Fruit fly (Drosophila melanogaster) whole organism, embryonic: ENCODE results near the gene CG17801.
A peak's percentile ranks its signal among the peaks of the same experiment; 100 is the strongest.

Experiments used
- Aef1 ChIP-seq: fragments of 200-800 bp; sonication (Bioruptor generic); IDR thresholded peaks from 3 replicates; pipeline ENCODE4 v1.3.6; 2022; ENCODE audit warnings: missing biosample characterization, missing genetic modification characterization
- BEAF-32 ChIP-seq: fragments of 200-800 bp; sonication (Bioruptor generic); optimal IDR thresholded peaks from 3 replicates; lab custom pipeline; 2017; ENCODE audit warnings: missing biosample characterization, missing genetic modification characterization, mild to moderate bottlenecking, moderate library complexity, missing genetic modification reagents
- CG11560 ChIP-seq: fragments of 200-800 bp; sonication (Bioruptor generic); IDR thresholded peaks from 3 replicates; pipeline ENCODE4 v1.3.6; 2022; ENCODE audit warnings: missing biosample characterization, missing genetic modification characterization
- CG12104 ChIP-seq: fragments of 200-800 bp; sonication (Bioruptor generic); optimal IDR thresholded peaks from 3 replicates; lab custom pipeline; 2016; ENCODE audit warnings: missing biosample characterization, missing genetic modification characterization
- CG12391 ChIP-seq: fragments of 200-800 bp; sonication (Bioruptor generic); optimal IDR thresholded peaks from 3 replicates; lab custom pipeline; 2018; ENCODE audit warnings: missing biosample characterization, mild to moderate bottlenecking, missing genetic modification characterization, moderate library complexity
- CG13123 ChIP-seq: fragments of 200-800 bp; sonication (Bioruptor generic); optimal IDR thresholded peaks from 2 replicates; lab custom pipeline; 2016; ENCODE audit warnings: missing biosample characterization, missing genetic modification characterization
- CG17186 ChIP-seq: fragments of 200-800 bp; sonication (Bioruptor generic); optimal IDR thresholded peaks from 3 replicates; lab custom pipeline; 2017; ENCODE audit warnings: missing biosample characterization, missing genetic modification reagents, missing genetic modification characterization
- CG17328 ChIP-seq: fragments of 200-800 bp; sonication (Bioruptor generic); IDR thresholded peaks from 2 replicates; pipeline ENCODE4 v1.3.6; 2022; ENCODE audit warnings: missing biosample characterization, missing genetic modification characterization
- CG18476 ChIP-seq: fragments of 200-800 bp; sonication (Bioruptor generic); optimal IDR thresholded peaks from 2 replicates; lab custom pipeline; 2016; ENCODE audit warnings: missing biosample characterization, mild to moderate bottlenecking, missing genetic modification characterization
- CG18599 ChIP-seq: fragments of 200-800 bp; sonication (Bioruptor generic); optimal IDR thresholded peaks from 3 replicates; lab custom pipeline; 2017; ENCODE audit warnings: missing biosample characterization, missing genetic modification characterization, mild to moderate bottlenecking, moderate library complexity, missing genetic modification reagents
- CG32532 ChIP-seq: fragments of 200-800 bp; sonication (Bioruptor generic); IDR thresholded peaks from 2 replicates; pipeline ENCODE4 v1.3.6; 2022; ENCODE audit warnings: missing biosample characterization, missing genetic modification characterization
- CG32767 ChIP-seq: fragments of 200-800 bp; sonication (Bioruptor generic); IDR thresholded peaks from 2 replicates; pipeline ENCODE4 v1.3.6; 2022; ENCODE audit warnings: missing biosample characterization, missing genetic modification characterization
- CG3847 ChIP-seq: fragments of 200-800 bp; sonication (Bioruptor generic); IDR thresholded peaks from 2 replicates; pipeline ENCODE4 v1.3.6; 2022; ENCODE audit warnings: missing biosample characterization, missing genetic modification characterization
- CG3995 ChIP-seq: fragments of 200-800 bp; sonication (Bioruptor generic); optimal IDR thresholded peaks from 3 replicates; lab custom pipeline; 2016; ENCODE audit warnings: missing biosample characterization, missing genetic modification characterization
- CG5953 ChIP-seq: fragments of 200-800 bp; sonication (Bioruptor generic); IDR thresholded peaks from 2 replicates; pipeline ENCODE4 v1.3.6; 2022; ENCODE audit warnings: missing biosample characterization, missing genetic modification characterization
- CG7928 ChIP-seq: fragments of 200-800 bp; sonication (Bioruptor generic); optimal IDR thresholded peaks from 2 replicates; lab custom pipeline; 2017; ENCODE audit warnings: missing biosample characterization, mild to moderate bottlenecking, missing genetic modification characterization
- CG8359 ChIP-seq: fragments of 200-800 bp; sonication (Bioruptor generic); optimal IDR thresholded peaks from 2 replicates; lab custom pipeline; 2017; ENCODE audit warnings: missing biosample characterization, mild to moderate bottlenecking, missing genetic modification characterization, borderline replicate concordance
- CG9215 ChIP-seq: fragments of 200-800 bp; sonication (Bioruptor generic); IDR thresholded peaks from 2 replicates; pipeline ENCODE4 v1.3.6; 2022; ENCODE audit warnings: missing biosample characterization, missing genetic modification characterization
- CG9727 ChIP-seq: fragments of 200-800 bp; sonication (Bioruptor generic); optimal IDR thresholded peaks from 3 replicates; lab custom pipeline; 2017; ENCODE audit warnings: missing biosample characterization, mild to moderate bottlenecking, missing genetic modification characterization
- CG9797 ChIP-seq: fragments of 200-800 bp; sonication (Bioruptor generic); optimal IDR thresholded peaks from 3 replicates; lab custom pipeline; 2018; ENCODE audit warnings: missing biosample characterization, mild to moderate bottlenecking, missing genetic modification characterization
- Camta ChIP-seq: fragments of 200-800 bp; sonication (Bioruptor generic); optimal IDR thresholded peaks from 2 replicates; lab custom pipeline; 2016; ENCODE audit warnings: missing biosample characterization, missing genetic modification characterization
- D19A ChIP-seq: fragments of 200-800 bp; optimal IDR thresholded peaks from 3 replicates; lab custom pipeline; 2019; ENCODE audit warnings: missing biosample characterization, mild to moderate bottlenecking, missing genetic modification characterization, moderate library complexity
- Doc2 ChIP-seq: fragments of 200-800 bp; sonication (Bioruptor generic); IDR thresholded peaks from 2 replicates; pipeline ENCODE4 v1.3.6; 2022; ENCODE audit warnings: missing biosample characterization, missing genetic modification characterization
- HLH3B ChIP-seq: fragments of 200-800 bp; sonication (Bioruptor generic); IDR thresholded peaks from 2 replicates; pipeline ENCODE4 v1.3.6; 2022; ENCODE audit warnings: missing biosample characterization, missing genetic modification characterization
- Hr3 ChIP-seq: fragments of 200-800 bp; sonication (Bioruptor generic); optimal IDR thresholded peaks from 3 replicates; lab custom pipeline; 2016; ENCODE audit warnings: missing biosample characterization, missing genetic modification characterization
- Hsf ChIP-seq: fragments of 200-800 bp; sonication (Bioruptor generic); optimal IDR thresholded peaks from 3 replicates; lab custom pipeline; 2016; ENCODE audit warnings: missing biosample characterization, missing genetic modification characterization
- Lhr ChIP-seq: fragments of 200-800 bp; sonication (Bioruptor generic); optimal IDR thresholded peaks from 3 replicates; lab custom pipeline; 2017; ENCODE audit warnings: mild to moderate bottlenecking, missing biosample characterization, missing genetic modification reagents, missing genetic modification characterization
- MESR4 ChIP-seq: fragments of 200-800 bp; sonication (Bioruptor generic); optimal IDR thresholded peaks from 2 replicates; lab custom pipeline; 2018; ENCODE audit warnings: missing biosample characterization, mild to moderate bottlenecking, missing genetic modification characterization, moderate library complexity
- MTF-1 ChIP-seq: fragments of 200-800 bp; sonication (Bioruptor generic); optimal IDR thresholded peaks from 2 replicates; lab custom pipeline; 2018; ENCODE audit warnings: missing biosample characterization, mild to moderate bottlenecking, missing genetic modification characterization, borderline replicate concordance
- Mad ChIP-seq: fragments of 200-800 bp; sonication (Bioruptor generic); optimal IDR thresholded peaks from 2 replicates; lab custom pipeline; 2016; ENCODE audit warnings: missing biosample characterization, missing genetic modification characterization
- Meics ChIP-seq: fragments of 200-800 bp; sonication (Bioruptor generic); optimal IDR thresholded peaks from 2 replicates; lab custom pipeline; 2017; ENCODE audit warnings: missing biosample characterization, mild to moderate bottlenecking, missing genetic modification characterization
- Ptx1 ChIP-seq: fragments of 200-800 bp; sonication (Bioruptor generic); IDR thresholded peaks from 2 replicates; pipeline ENCODE4 v1.3.6; 2022; ENCODE audit warnings: missing biosample characterization, missing genetic modification characterization
- Six4 ChIP-seq: fragments of 200-800 bp; sonication (Bioruptor generic); optimal IDR thresholded peaks from 2 replicates; lab custom pipeline; 2016; ENCODE audit warnings: missing biosample characterization, missing genetic modification characterization
- Stat92E ChIP-seq, 3 experiments: fragments of >200 bp in 2 of 3; fragments of 200-800 bp in 1 of 3; sonication (Bioruptor generic) in 1 of 3; optimal IDR thresholded peaks; 2 replicates each; lab custom pipeline; 2017 to 2019; ENCODE audit warnings: missing biosample characterization in 3 of 3, missing genetic modification characterization in 3 of 3, mild to moderate bottlenecking in 1 of 3, moderate library complexity in 1 of 3
- TFAM ChIP-seq: fragments of 200-800 bp; sonication (Bioruptor generic); optimal IDR thresholded peaks from 2 replicates; lab custom pipeline; 2017; ENCODE audit warnings: missing biosample characterization, missing genetic modification characterization, inconsistent platforms
- amos ChIP-seq: fragments of 200-800 bp; sonication (Bioruptor generic); IDR thresholded peaks from 2 replicates; pipeline ENCODE4 v1.3.6; 2022; ENCODE audit warnings: missing biosample characterization, missing genetic modification characterization; ENCODE audit not compliant: partially characterized antibody
- aop ChIP-seq: fragments of 200-800 bp; sonication (Bioruptor generic); IDR thresholded peaks from 2 replicates; pipeline ENCODE4 v1.3.6; 2022; ENCODE audit warnings: missing biosample characterization, missing genetic modification characterization
- ap ChIP-seq: fragments of 200-800 bp; sonication (Bioruptor generic); IDR thresholded peaks from 2 replicates; pipeline ENCODE4 v1.3.6; 2022; ENCODE audit warnings: missing biosample characterization, missing genetic modification characterization
- dmrt99B ChIP-seq: fragments of 200-800 bp; sonication (Bioruptor generic); optimal IDR thresholded peaks from 2 replicates; lab custom pipeline; 2018; ENCODE audit warnings: missing biosample characterization, mild to moderate bottlenecking, missing genetic modification characterization, moderate library complexity
- ewg ChIP-seq: fragments of 200-800 bp; sonication (Bioruptor generic); optimal IDR thresholded peaks from 3 replicates; lab custom pipeline; 2017; ENCODE audit warnings: mild to moderate bottlenecking, missing biosample characterization, missing genetic modification reagents, missing genetic modification characterization
- gcm ChIP-seq: fragments of 200-800 bp; sonication (Bioruptor generic); optimal IDR thresholded peaks from 2 replicates; lab custom pipeline; 2019; ENCODE audit warnings: missing biosample characterization, mild to moderate bottlenecking, missing genetic modification characterization, moderate library complexity
- ham ChIP-seq: fragments of 200-800 bp; sonication (Bioruptor generic); IDR thresholded peaks from 2 replicates; pipeline ENCODE4 v1.3.6; 2022; ENCODE audit warnings: missing biosample characterization, missing genetic modification characterization
- jumu ChIP-seq: fragments of 200-800 bp; sonication (Bioruptor generic); optimal IDR thresholded peaks from 3 replicates; lab custom pipeline; 2016; ENCODE audit warnings: missing biosample characterization, missing genetic modification characterization
- luna ChIP-seq: fragments of 200-800 bp; sonication (Bioruptor generic); optimal IDR thresholded peaks from 2 replicates; lab custom pipeline; 2016; ENCODE audit warnings: missing biosample characterization, missing genetic modification characterization
- nerfin-1 ChIP-seq: fragments of 200-800 bp; sonication (Bioruptor generic); optimal IDR thresholded peaks from 3 replicates; lab custom pipeline; 2019; ENCODE audit warnings: missing biosample characterization, mild to moderate bottlenecking, missing genetic modification characterization, moderate library complexity
- prd ChIP-seq, 3 experiments: fragments of >200 bp in 2 of 3; fragments of 200-800 bp in 1 of 3; sonication (Bioruptor generic) in 1 of 3; optimal IDR thresholded peaks in 2 of 3; IDR thresholded peaks in 1 of 3; 2 replicates in 2 of 3; 3 replicates in 1 of 3; pipeline versions ENCODE4 v1.3.6 to Lab custom; 2017 to 2022; ENCODE audit warnings: missing biosample characterization in 1 of 3, missing genetic modification characterization in 1 of 3
- tin ChIP-seq: fragments of 200-800 bp; sonication (Bioruptor generic); optimal IDR thresholded peaks from 3 replicates; lab custom pipeline; 2016; ENCODE audit warnings: missing biosample characterization, missing genetic modification characterization
- trem ChIP-seq: fragments of 200-800 bp; optimal IDR thresholded peaks from 3 replicates; lab custom pipeline; 2019; ENCODE audit warnings: missing biosample characterization, mild to moderate bottlenecking, missing genetic modification characterization, moderate library complexity
- tup ChIP-seq: fragments of 200-800 bp; sonication (Bioruptor generic); optimal IDR thresholded peaks from 2 replicates; lab custom pipeline; 2016; ENCODE audit warnings: missing biosample characterization, mild to moderate bottlenecking, missing genetic modification characterization, moderate library complexity
- twi ChIP-seq: fragments of 200-800 bp; optimal IDR thresholded peaks from 2 replicates; lab custom pipeline; 2019; ENCODE audit warnings: missing biosample characterization, mild to moderate bottlenecking, missing genetic modification characterization, moderate library complexity

The CG17801 gene

dm6 chr3R:17759773-17760476 lies 47.0 kb downstream of the CG17801 start (continued):
- TF ChIP-seq luna (GFP tag; lab: Kevin White, UChicago) (no peak), twi (tag; lab: Kevin White, UChicago) (no peak), Hr3 (no peak), gcm (GFP tag; lab: Kevin White, UChicago) (no peak), ap (GFP tag; lab: Robert Waterston, UW) (no peak), CG18599 (peak; percentile 57), CG32532 (GFP tag; lab: Robert Waterston, UW) (no peak), amos (GFP tag; lab: Robert Waterston, UW) (no peak), ham (GFP tag; lab: Robert Waterston, UW) (no peak), CG7928 (GFP tag; lab: Kevin White, UChicago) (no peak), Meics (GFP tag; lab: Kevin White, UChicago) (peak; percentile 1), CG11560 (tag; lab: Robert Waterston, UW) (no peak), CG12104 (GFP tag; lab: Kevin White, UChicago) (no peak), Hsf (GFP tag; lab: Kevin White, UChicago) (no peak), Six4 (GFP tag; lab: Kevin White, UChicago) (no peak), prd (optimal IDR thresholded peaks at IDR 0.05; lab: Kevin White, UChicago) (no peak), prd (GFP tag; IDR thresholded peaks at IDR 0.05; lab: Robert Waterston, UW) (no peak), CG5953 (GFP tag; lab: Robert Waterston, UW) (no peak), aop (GFP tag; lab: Robert Waterston, UW) (no peak), CG9797 (GFP tag; lab: Kevin White, UChicago) (no peak), CG8359 (GFP tag; lab: Kevin White, UChicago) (no peak), CG18476 (GFP tag; lab: Kevin White, UChicago) (no peak), Doc2 (GFP tag; lab: Robert Waterston, UW) (no peak), Aef1 (GFP tag; lab: Robert Waterston, UW) (no peak), MESR4 (GFP tag; lab: Kevin White, UChicago) (no peak), CG3995 (GFP tag; lab: Kevin White, UChicago) (no peak), jumu (GFP tag; lab: Kevin White, UChicago) (no peak), MTF-1 (peak; percentile 18), CG32767 (GFP tag; lab: Robert Waterston, UW) (no peak), CG12391 (tag; lab: Kevin White, UChicago) (no peak), Lhr (no peak), Ptx1 (GFP tag; lab: Robert Waterston, UW) (peak; percentile 49; the same call in 1 of the 2 replicates), Mad (GFP tag; lab: Kevin White, UChicago) (no peak), dmrt99B (tag; lab: Kevin White, UChicago) (no peak), TFAM (GFP tag; lab: Kevin White, UChicago) (no peak), CG17328 (GFP tag; lab: Robert Waterston, UW) (no peak), CG9727 (GFP tag; lab: Kevin White, UChicago) (no peak), HLH3B (no peak), Stat92E (GFP tag; optimal IDR thresholded peaks at IDR 0.05; lab: Kevin White, UChicago) (no peak), tup (no peak), CG13123 (GFP tag; lab: Kevin White, UChicago) (no peak), CG9215 (GFP tag; lab: Robert Waterston, UW) (no peak), D19A (tag; lab: Kevin White, UChicago) (no peak), tin (no peak), nerfin-1 (tag; lab: Kevin White, UChicago) (no peak), CG17186 (GFP tag; lab: Kevin White, UChicago) (no peak), CG3847 (no peak), BEAF-32 (GFP tag; lab: Kevin White, UChicago) (no peak), trem (tag; lab: Kevin White, UChicago) (no peak), ewg (no peak), Camta (GFP tag; lab: Kevin White, UChicago) (no peak)
